Fruit fly (Drosophila melanogaster) whole organism, embryonic: ENCODE measurements around the gene Fbxl7.
A peak's percentile ranks its signal among the peaks of the same experiment; 100 is the strongest.

Source experiments
- Atf-2 ChIP-seq: fragments of 200-800 bp; sonication (Bioruptor generic); optimal IDR thresholded peaks from 2 replicates; lab custom pipeline; 2016; ENCODE audit warnings: missing biosample characterization, missing genetic modification characterization
- Atf3 ChIP-seq: fragments of 200-800 bp; sonication (Bioruptor generic); optimal IDR thresholded peaks from 3 replicates; lab custom pipeline; 2016; ENCODE audit warnings: missing biosample characterization, missing genetic modification characterization
- BEAF-32 ChIP-seq: fragments of 200-800 bp; sonication (Bioruptor generic); optimal IDR thresholded peaks from 3 replicates; lab custom pipeline; 2017; ENCODE audit warnings: missing biosample characterization, missing genetic modification characterization, mild to moderate bottlenecking, moderate library complexity, missing genetic modification reagents
- CG11085 ChIP-seq: fragments of 200-800 bp; sonication (Bioruptor generic); IDR thresholded peaks from 2 replicates; pipeline ENCODE4 v1.3.6; 2022; ENCODE audit warnings: missing biosample characterization, missing genetic modification characterization
- CG12219 ChIP-seq: fragments of 200-800 bp; sonication (Bioruptor generic); optimal IDR thresholded peaks from 3 replicates; lab custom pipeline; 2018; ENCODE audit warnings: missing biosample characterization, mild to moderate bottlenecking, missing genetic modification characterization
- CG14441 ChIP-seq: fragments of 200-800 bp; sonication (Bioruptor generic); IDR thresholded peaks from 2 replicates; pipeline ENCODE4 v1.3.6; 2022; ENCODE audit warnings: missing biosample characterization, missing genetic modification characterization
- CG15073 ChIP-seq: fragments of 200-800 bp; sonication (Bioruptor generic); optimal IDR thresholded peaks from 2 replicates; lab custom pipeline; 2016; ENCODE audit warnings: missing biosample characterization, missing genetic modification characterization
- CG1602 ChIP-seq: fragments of 200-800 bp; sonication (Bioruptor generic); optimal IDR thresholded peaks from 3 replicates; lab custom pipeline; 2016; ENCODE audit warnings: missing biosample characterization, missing genetic modification characterization
- CG1647 ChIP-seq: fragments of 200-800 bp; sonication (Bioruptor generic); optimal IDR thresholded peaks from 3 replicates; lab custom pipeline; 2016; ENCODE audit warnings: missing biosample characterization, missing genetic modification characterization
- CG1792 ChIP-seq: fragments of 200-800 bp; sonication (Bioruptor generic); optimal IDR thresholded peaks from 2 replicates; lab custom pipeline; 2016; ENCODE audit warnings: missing biosample characterization, missing genetic modification characterization
- CG31365 ChIP-seq: fragments of 200-800 bp; sonication (Bioruptor generic); optimal IDR thresholded peaks from 2 replicates; lab custom pipeline; 2018; ENCODE audit warnings: missing biosample characterization, mild to moderate bottlenecking, missing genetic modification characterization
- CG32767 ChIP-seq: fragments of 200-800 bp; sonication (Bioruptor generic); IDR thresholded peaks from 2 replicates; pipeline ENCODE4 v1.3.6; 2022; ENCODE audit warnings: missing biosample characterization, missing genetic modification characterization
- CG3995 ChIP-seq: fragments of 200-800 bp; sonication (Bioruptor generic); optimal IDR thresholded peaks from 3 replicates; lab custom pipeline; 2016; ENCODE audit warnings: missing biosample characterization, missing genetic modification characterization
- CG4360 ChIP-seq: fragments of 200-800 bp; sonication (Bioruptor generic); IDR thresholded peaks from 2 replicates; pipeline ENCODE4 v1.3.6; 2022; ENCODE audit warnings: missing biosample characterization, missing genetic modification characterization
- CG4404 ChIP-seq: fragments of 200-800 bp; sonication (Bioruptor generic); IDR thresholded peaks from 2 replicates; pipeline ENCODE4 v1.3.6; 2022; ENCODE audit warnings: missing biosample characterization, missing genetic modification characterization
- CG6791 ChIP-seq: fragments of 200-800 bp; sonication (Bioruptor generic); IDR thresholded peaks from 3 replicates; pipeline ENCODE4 v1.3.6; 2022; ENCODE audit warnings: missing biosample characterization, missing genetic modification characterization; ENCODE audit not compliant: partially characterized antibody
- CG7786 ChIP-seq: fragments of 200-800 bp; sonication (Bioruptor generic); optimal IDR thresholded peaks from 2 replicates; lab custom pipeline; 2016; ENCODE audit warnings: missing biosample characterization, missing genetic modification characterization
- Dek ChIP-seq: fragments of 200-800 bp; sonication (Bioruptor generic); optimal IDR thresholded peaks from 3 replicates; lab custom pipeline; 2019; ENCODE audit warnings: missing biosample characterization, mild to moderate bottlenecking, missing genetic modification characterization, moderate library complexity
- Fer2 ChIP-seq: fragments of 200-800 bp; sonication (Bioruptor generic); optimal IDR thresholded peaks from 2 replicates; lab custom pipeline; 2018; ENCODE audit warnings: missing biosample characterization, mild to moderate bottlenecking, missing genetic modification characterization, moderate library complexity
- GATAe ChIP-seq: fragments of 200-800 bp; sonication (Bioruptor generic); conservative IDR thresholded peaks from 2 replicates; pipeline ENCODE4 v1.3.6; 2022; ENCODE audit warnings: missing biosample characterization, missing genetic modification characterization
- H2.0 ChIP-seq: fragments of 200-800 bp; sonication (Bioruptor generic); IDR thresholded peaks from 2 replicates; pipeline ENCODE4 v1.3.6; 2022; ENCODE audit warnings: missing biosample characterization, missing genetic modification characterization
- Hand ChIP-seq: fragments of 200-800 bp; sonication (Bioruptor generic); optimal IDR thresholded peaks from 2 replicates; lab custom pipeline; 2017; ENCODE audit warnings: mild to moderate bottlenecking, missing biosample characterization, missing genetic modification reagents, missing genetic modification characterization
- Hsf ChIP-seq: fragments of 200-800 bp; sonication (Bioruptor generic); optimal IDR thresholded peaks from 3 replicates; lab custom pipeline; 2016; ENCODE audit warnings: missing biosample characterization, missing genetic modification characterization
- Max ChIP-seq: fragments of 200-800 bp; sonication (Bioruptor generic); optimal IDR thresholded peaks from 2 replicates; lab custom pipeline; 2016; ENCODE audit warnings: missing biosample characterization, mild to moderate bottlenecking, missing genetic modification characterization
- Neu2 ChIP-seq: fragments of 200-800 bp; sonication (Bioruptor generic); optimal IDR thresholded peaks from 3 replicates; lab custom pipeline; 2016; ENCODE audit warnings: missing biosample characterization, missing genetic modification characterization, borderline replicate concordance
- Rx ChIP-seq: fragments of 200-800 bp; sonication (Bioruptor generic); IDR thresholded peaks from 2 replicates; pipeline ENCODE4 v1.3.6; 2022; ENCODE audit warnings: missing biosample characterization, missing genetic modification characterization
- Sry-β ChIP-seq: fragments of 200-800 bp; sonication (Bioruptor generic); optimal IDR thresholded peaks from 2 replicates; lab custom pipeline; 2018; ENCODE audit warnings: missing biosample characterization, mild to moderate bottlenecking, missing genetic modification characterization, moderate library complexity
- YL-1 ChIP-seq: fragments of 200-800 bp; sonication (Bioruptor generic); optimal IDR thresholded peaks from 3 replicates; lab custom pipeline; 2017; ENCODE audit warnings: missing biosample characterization, mild to moderate bottlenecking, missing genetic modification characterization
- ato ChIP-seq: fragments of 200-800 bp; sonication (Bioruptor generic); IDR thresholded peaks from 2 replicates; pipeline ENCODE4 v1.3.6; 2022; ENCODE audit warnings: missing biosample characterization, missing genetic modification characterization; ENCODE audit not compliant: partially characterized antibody
- cato ChIP-seq: fragments of 200-800 bp; sonication (Bioruptor generic); optimal IDR thresholded peaks from 2 replicates; lab custom pipeline; 2016; ENCODE audit warnings: missing biosample characterization, missing genetic modification characterization, borderline replicate concordance
- exex ChIP-seq: fragments of 200-800 bp; sonication (Bioruptor generic); optimal IDR thresholded peaks from 4 replicates; lab custom pipeline; 2018; ENCODE audit warnings: missing biosample characterization, mild to moderate bottlenecking, missing genetic modification characterization, moderate library complexity
- fu2 ChIP-seq: fragments of 200-800 bp; sonication (Bioruptor generic); optimal IDR thresholded peaks from 2 replicates; lab custom pipeline; 2016; ENCODE audit warnings: missing biosample characterization, missing genetic modification characterization
- gsb ChIP-seq: fragments of 200-800 bp; sonication (Bioruptor generic); IDR thresholded peaks from 2 replicates; pipeline ENCODE4 v1.3.6; 2022; ENCODE audit warnings: missing biosample characterization, missing genetic modification characterization
- hkb ChIP-seq, 2 experiments: fragments of 200-800 bp in 1 of 2; fragments of >200 bp in 1 of 2; sonication (Bioruptor generic) in 1 of 2; IDR thresholded peaks in 1 of 2; optimal IDR thresholded peaks in 1 of 2; 2 replicates each; pipeline versions ENCODE4 v1.3.6 to Lab custom; 2017 to 2022; ENCODE audit warnings: missing biosample characterization in 1 of 2, missing genetic modification characterization in 1 of 2
- inv ChIP-seq: fragments of 200-800 bp; sonication (Bioruptor generic); IDR thresholded peaks from 2 replicates; pipeline ENCODE4 v1.3.6; 2022; ENCODE audit warnings: missing biosample characterization, missing genetic modification characterization; ENCODE audit not compliant: partially characterized antibody
- jigr1 ChIP-seq: fragments of 200-800 bp; sonication (Bioruptor generic); IDR thresholded peaks from 3 replicates; pipeline ENCODE4 v1.3.6; 2022; ENCODE audit warnings: missing biosample characterization, missing genetic modification characterization
- lab ChIP-seq: fragments of 200-800 bp; sonication (Bioruptor generic); optimal IDR thresholded peaks from 3 replicates; lab custom pipeline; 2017; ENCODE audit warnings: missing biosample characterization, missing genetic modification characterization, mild to moderate bottlenecking, moderate library complexity, missing genetic modification reagents
- lilli ChIP-seq: fragments of 200-800 bp; sonication (Bioruptor generic); optimal IDR thresholded peaks from 3 replicates; lab custom pipeline; 2016; ENCODE audit warnings: missing biosample characterization, missing genetic modification characterization
- otp ChIP-seq: fragments of 200-800 bp; sonication (Bioruptor generic); IDR thresholded peaks from 3 replicates; pipeline ENCODE4, ENCODE4 v1.3.6; 2022; ENCODE audit warnings: missing biosample characterization, missing genetic modification characterization
- pzg ChIP-seq: fragments of 200-800 bp; sonication (Bioruptor generic); optimal IDR thresholded peaks from 3 replicates; lab custom pipeline; 2018; ENCODE audit warnings: missing biosample characterization, mild to moderate bottlenecking, missing genetic modification characterization, moderate library complexity
- ro ChIP-seq: fragments of 200-800 bp; sonication (Bioruptor generic); IDR thresholded peaks from 2 replicates; pipeline ENCODE4 v1.3.6; 2022; ENCODE audit warnings: missing biosample characterization, missing genetic modification characterization
- schlank ChIP-seq: fragments of 200-800 bp; sonication (Bioruptor generic); optimal IDR thresholded peaks from 2 replicates; lab custom pipeline; 2018; ENCODE audit warnings: missing biosample characterization, mild to moderate bottlenecking, missing genetic modification characterization
- ssp ChIP-seq: fragments of 200-800 bp; sonication (Bioruptor generic); IDR thresholded peaks from 2 replicates; pipeline ENCODE4 v1.3.6; 2022; ENCODE audit warnings: missing biosample characterization, missing genetic modification characterization
- tin ChIP-seq: fragments of 200-800 bp; sonication (Bioruptor generic); optimal IDR thresholded peaks from 3 replicates; lab custom pipeline; 2016; ENCODE audit warnings: missing biosample characterization, missing genetic modification characterization
- tll ChIP-seq, 2 experiments: fragments of 200-800 bp in 1 of 2; fragments of >200 bp in 1 of 2; sonication (Bioruptor generic) in 1 of 2; optimal IDR thresholded peaks; 2 replicates each; lab custom pipeline; 2017 to 2019; ENCODE audit warnings: missing biosample characterization in 2 of 2, missing genetic modification characterization in 2 of 2, mild to moderate bottlenecking in 1 of 2, moderate library complexity in 1 of 2
- tx ChIP-seq: fragments of 200-800 bp; sonication (Bioruptor generic); optimal IDR thresholded peaks from 2 replicates; lab custom pipeline; 2016; ENCODE audit warnings: missing biosample characterization, missing genetic modification characterization
- unc-4 ChIP-seq: fragments of 200-800 bp; sonication (Bioruptor generic); IDR thresholded peaks from 2 replicates; pipeline ENCODE4 v1.3.6; 2022; ENCODE audit warnings: missing biosample characterization, missing genetic modification characterization; ENCODE audit not compliant: partially characterized antibody
- usp ChIP-seq: fragments of >200 bp; optimal IDR thresholded peaks from 2 replicates; lab custom pipeline; 2017; ENCODE audit warnings: missing biosample characterization, missing genetic modification characterization
- zen ChIP-seq: fragments of 200-800 bp; sonication (Bioruptor generic); optimal IDR thresholded peaks from 3 replicates; lab custom pipeline; 2018; ENCODE audit warnings: missing biosample characterization, mild to moderate bottlenecking, missing genetic modification characterization, moderate library complexity
- zf30C ChIP-seq: fragments of 200-800 bp; sonication (Bioruptor generic); optimal IDR thresholded peaks from 3 replicates; lab custom pipeline; 2018; ENCODE audit warnings: missing biosample characterization, mild to moderate bottlenecking, missing genetic modification characterization

Gene Fbxl7

dm6 chr3R:15963690-15964281 is 43.1 kb downstream of the Fbxl7 start, which contains the start of the genes CG4287 and CG5516 (continued):
- TF ChIP-seq zen (tag; lab: Kevin White, UChicago) (peak; percentile 64), otp (no peak), Rx (no peak), tx (no peak), zf30C (no peak), CG11085 (GFP tag; lab: Robert Waterston, UW) (no peak), unc-4 (peak; percentile 44; the same call in 1 of the 2 replicates), CG4404 (GFP tag; lab: Robert Waterston, UW) (no peak), BEAF-32 (peak; percentile 56), YL-1 (peak; percentile 55), pzg (GFP tag; lab: Kevin White, UChicago) (peak; percentile 48), CG1647 (GFP tag; lab: Kevin White, UChicago) (no peak), schlank (tag; lab: Kevin White, UChicago) (no peak), Hand (GFP tag; lab: Kevin White, UChicago) (no peak), exex (tag; lab: Kevin White, UChicago) (no peak), Sry-β (no peak), CG32767 (GFP tag; lab: Robert Waterston, UW) (no peak), ro (no peak), H2.0 (GFP tag; lab: Robert Waterston, UW) (no peak), Neu2 (GFP tag; lab: Kevin White, UChicago) (no peak), Fer2 (tag; lab: Kevin White, UChicago) (no peak), CG31365 (tag; lab: Kevin White, UChicago) (no peak), hkb (optimal IDR thresholded peaks at IDR 0.05; lab: Kevin White, UChicago) (no peak), hkb (GFP tag; IDR thresholded peaks at IDR 0.05; lab: Robert Waterston, UW) (peak; percentile 34; the same call in 1 of the 2 replicates), tll (GFP tag; optimal IDR thresholded peaks at IDR 0.05; lab: Kevin White, UChicago) (peak in 1 of 2 experiments; percentile 19), lab (GFP tag; lab: Kevin White, UChicago) (no peak), CG1602 (GFP tag; lab: Kevin White, UChicago) (no peak), inv (GFP tag; lab: Robert Waterston, UW) (no peak), tin (no peak), cato (no peak), ssp (no peak), gsb (no peak), lilli (GFP tag; lab: Kevin White, UChicago) (peak; percentile 53), Atf-2 (GFP tag; lab: Kevin White, UChicago) (no peak), CG15073 (GFP tag; lab: Kevin White, UChicago) (no peak), jigr1 (no peak), usp (no peak), CG12219 (GFP tag; lab: Kevin White, UChicago) (no peak), CG1792 (GFP tag; lab: Kevin White, UChicago) (no peak), Hsf (peak; percentile 7), fu2 (GFP tag; lab: Kevin White, UChicago) (peak; percentile 24), CG6791 (GFP tag; lab: Robert Waterston, UW) (peak; percentile 48; the same call in 1 of the 3 replicates), Dek (tag; lab: Kevin White, UChicago) (no peak), CG7786 (GFP tag; lab: Kevin White, UChicago) (peak; percentile 8), Max (GFP tag; lab: Kevin White, UChicago) (no peak), CG3995 (GFP tag; lab: Kevin White, UChicago) (peak; percentile 7), CG14441 (GFP tag; lab: Robert Waterston, UW) (no peak), Atf3 (GFP tag; lab: Kevin White, UChicago) (no peak), CG4360 (GFP tag; lab: Robert Waterston, UW) (no peak), GATAe (GFP tag; lab: Robert Waterston, UW) (no peak), ato (no peak)
